Worm (Caenorhabditis elegans): Measurements from ENCODE around the gene C04C11.1.
"Not testable (repeated sequence)": the region's sequence is repeated elsewhere in the genome, so short reads cannot be mapped to it uniquely, and the experiment has no call there.

DNA sequence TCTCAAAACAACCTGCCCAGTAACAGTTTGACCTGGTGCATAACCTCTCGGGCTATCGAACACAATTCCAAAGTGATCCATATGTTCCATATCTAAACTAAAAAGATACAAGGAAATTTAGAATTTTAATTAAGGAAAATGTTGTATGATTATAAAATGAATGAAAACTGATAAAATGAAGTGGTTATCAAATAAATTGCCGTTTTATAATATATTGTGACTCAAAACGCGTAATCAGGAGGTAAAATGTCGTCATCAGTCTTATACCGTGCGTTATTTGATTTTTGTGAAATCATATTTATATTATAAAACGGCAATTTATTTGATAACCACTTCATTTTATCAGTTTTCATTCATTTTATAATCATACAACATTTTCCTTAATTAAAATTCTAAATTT is 40.0 kb upstream of the C04C11.1 start, which contains the start of gene arrd-24:
- TF ChIP-seq aly-2, lsy-12, mdl-1, pqm-1, ceh-28, nhr-11 (tag; optimal IDR thresholded peaks at IDR 0.05): not testable (repeated sequence)

Data from whole organism, L3 larva.